Fruit fly (Drosophila melanogaster) whole organism, embryonic: Measurements from ENCODE around the gene CG32278.
A peak's percentile ranks its signal among the peaks of the same experiment; 100 is the strongest.

Experiments
- Abd-B ChIP-seq: fragments of 200-800 bp; sonication (Bioruptor generic); optimal IDR thresholded peaks from 2 replicates; lab custom pipeline; 2018; ENCODE audit warnings: missing biosample characterization, mild to moderate bottlenecking, missing genetic modification characterization, moderate library complexity
- Bdp1 ChIP-seq: fragments of 200-800 bp; sonication (Bioruptor generic); optimal IDR thresholded peaks from 3 replicates; lab custom pipeline; 2016; ENCODE audit warnings: missing biosample characterization, missing genetic modification characterization
- CG10147 ChIP-seq: fragments of 200-800 bp; sonication (Bioruptor generic); optimal IDR thresholded peaks from 2 replicates; lab custom pipeline; 2019; ENCODE audit warnings: missing biosample characterization, mild to moderate bottlenecking, missing genetic modification characterization, moderate library complexity
- CG10267 ChIP-seq: fragments of 200-800 bp; sonication (Bioruptor generic); optimal IDR thresholded peaks from 2 replicates; lab custom pipeline; 2018; ENCODE audit warnings: missing biosample characterization, mild to moderate bottlenecking, missing genetic modification characterization, moderate library complexity
- CG11723 ChIP-seq: fragments of 200-800 bp; sonication (Bioruptor generic); optimal IDR thresholded peaks from 2 replicates; lab custom pipeline; 2017; ENCODE audit warnings: missing biosample characterization, mild to moderate bottlenecking, missing genetic modification characterization
- CG12071 ChIP-seq: fragments of 200-800 bp; sonication (Bioruptor generic); optimal IDR thresholded peaks from 3 replicates; lab custom pipeline; 2018; ENCODE audit warnings: missing biosample characterization, mild to moderate bottlenecking, missing genetic modification characterization
- CG13296 ChIP-seq: fragments of 200-800 bp; sonication (Bioruptor generic); optimal IDR thresholded peaks from 3 replicates; lab custom pipeline; 2018; ENCODE audit warnings: missing biosample characterization, mild to moderate bottlenecking, missing genetic modification characterization
- CG1529 ChIP-seq: fragments of 200-800 bp; sonication (Bioruptor generic); optimal IDR thresholded peaks from 3 replicates; lab custom pipeline; 2018; ENCODE audit warnings: missing biosample characterization, missing genetic modification characterization
- CG15696 ChIP-seq: fragments of 200-800 bp; sonication (Bioruptor generic); optimal IDR thresholded peaks from 2 replicates; lab custom pipeline; 2019; ENCODE audit warnings: missing biosample characterization, mild to moderate bottlenecking, missing genetic modification characterization, moderate library complexity
- CG17912 ChIP-seq: fragments of 200-800 bp; sonication (Bioruptor generic); optimal IDR thresholded peaks from 2 replicates; lab custom pipeline; 2018; ENCODE audit warnings: missing biosample characterization, mild to moderate bottlenecking, missing genetic modification characterization
- CG18619 ChIP-seq: fragments of 200-800 bp; sonication (Bioruptor generic); optimal IDR thresholded peaks from 3 replicates; lab custom pipeline; 2017; ENCODE audit warnings: missing biosample characterization, mild to moderate bottlenecking, missing genetic modification characterization
- CG2889 ChIP-seq: fragments of 200-800 bp; sonication (Bioruptor generic); IDR thresholded peaks from 3 replicates; pipeline ENCODE4 v1.3.6; 2022; ENCODE audit warnings: missing biosample characterization, missing genetic modification characterization
- CG30403 ChIP-seq: fragments of 200-800 bp; sonication (Bioruptor generic); optimal IDR thresholded peaks from 3 replicates; lab custom pipeline; 2016; ENCODE audit warnings: missing biosample characterization, missing genetic modification characterization
- CG4282 ChIP-seq: fragments of 200-800 bp; sonication (Bioruptor generic); optimal IDR thresholded peaks from 2 replicates; lab custom pipeline; 2016; ENCODE audit warnings: missing biosample characterization, missing genetic modification characterization
- CG4424 ChIP-seq: fragments of 200-800 bp; sonication (Bioruptor generic); optimal IDR thresholded peaks from 3 replicates; lab custom pipeline; 2016; ENCODE audit warnings: missing biosample characterization, missing genetic modification characterization
- CG4854 ChIP-seq: fragments of 200-800 bp; sonication (Bioruptor generic); optimal IDR thresholded peaks from 2 replicates; lab custom pipeline; 2016; ENCODE audit warnings: missing biosample characterization, missing genetic modification characterization, inconsistent platforms
- CG5180 ChIP-seq: fragments of 200-800 bp; sonication (Bioruptor generic); optimal IDR thresholded peaks from 3 replicates; lab custom pipeline; 2017; ENCODE audit warnings: missing biosample characterization, missing genetic modification characterization, mild to moderate bottlenecking, moderate library complexity, missing genetic modification reagents
- CG9876 ChIP-seq: fragments of 200-800 bp; sonication (Bioruptor generic); optimal IDR thresholded peaks from 2 replicates; lab custom pipeline; 2016; ENCODE audit warnings: missing biosample characterization, missing genetic modification characterization
- CG9932 ChIP-seq: fragments of 200-800 bp; sonication (Bioruptor generic); IDR thresholded peaks from 2 replicates; pipeline ENCODE4 v1.3.6; 2022; ENCODE audit warnings: missing biosample characterization, missing genetic modification characterization
- Deaf1 ChIP-seq: fragments of 200-800 bp; optimal IDR thresholded peaks from 3 replicates; lab custom pipeline; 2019; ENCODE audit warnings: missing biosample characterization, mild to moderate bottlenecking, missing genetic modification characterization, moderate library complexity
- Dek ChIP-seq: fragments of 200-800 bp; sonication (Bioruptor generic); optimal IDR thresholded peaks from 3 replicates; lab custom pipeline; 2019; ENCODE audit warnings: missing biosample characterization, mild to moderate bottlenecking, missing genetic modification characterization, moderate library complexity
- Dip3 ChIP-seq: fragments of 200-800 bp; sonication (Bioruptor generic); optimal IDR thresholded peaks from 3 replicates; lab custom pipeline; 2016; ENCODE audit warnings: missing biosample characterization, missing genetic modification characterization
- HLH3B ChIP-seq: fragments of 200-800 bp; sonication (Bioruptor generic); IDR thresholded peaks from 2 replicates; pipeline ENCODE4 v1.3.6; 2022; ENCODE audit warnings: missing biosample characterization, missing genetic modification characterization
- Mrtf ChIP-seq: fragments of 200-800 bp; sonication (Bioruptor generic); IDR thresholded peaks from 3 replicates; pipeline ENCODE4 v1.3.6; 2022; ENCODE audit warnings: missing biosample characterization, missing genetic modification characterization
- Myb ChIP-seq: fragments of 200-800 bp; sonication (Bioruptor generic); optimal IDR thresholded peaks from 2 replicates; lab custom pipeline; 2016; ENCODE audit warnings: missing biosample characterization, missing genetic modification characterization
- Ptx1 ChIP-seq: fragments of 200-800 bp; sonication (Bioruptor generic); IDR thresholded peaks from 2 replicates; pipeline ENCODE4 v1.3.6; 2022; ENCODE audit warnings: missing biosample characterization, missing genetic modification characterization
- Scr ChIP-seq: fragments of 200-800 bp; sonication (Bioruptor generic); IDR thresholded peaks from 2 replicates; pipeline ENCODE4 v1.3.6; 2022; ENCODE audit warnings: missing biosample characterization, missing genetic modification characterization; ENCODE audit not compliant: partially characterized antibody
- Side ChIP-seq: fragments of 200-800 bp; sonication (Bioruptor generic); optimal IDR thresholded peaks from 2 replicates; lab custom pipeline; 2016; ENCODE audit warnings: missing biosample characterization, missing genetic modification characterization
- Sox102F ChIP-seq: fragments of 200-800 bp; sonication (Bioruptor generic); optimal IDR thresholded peaks from 2 replicates; lab custom pipeline; 2018; ENCODE audit warnings: missing biosample characterization, mild to moderate bottlenecking, missing genetic modification characterization, moderate library complexity
- YL-1 ChIP-seq: fragments of 200-800 bp; sonication (Bioruptor generic); optimal IDR thresholded peaks from 3 replicates; lab custom pipeline; 2017; ENCODE audit warnings: missing biosample characterization, mild to moderate bottlenecking, missing genetic modification characterization
- bab2 ChIP-seq: fragments of 200-800 bp; sonication (Bioruptor generic); optimal IDR thresholded peaks from 2 replicates; lab custom pipeline; 2016; ENCODE audit warnings: missing biosample characterization, missing genetic modification characterization
- btn ChIP-seq: fragments of 200-800 bp; sonication (Bioruptor generic); optimal IDR thresholded peaks from 2 replicates; lab custom pipeline; 2016; ENCODE audit warnings: missing biosample characterization, missing genetic modification characterization
- cad ChIP-seq: fragments of >200 bp; optimal IDR thresholded peaks from 2 replicates; lab custom pipeline; 2017; ENCODE audit warnings: missing biosample characterization, missing genetic modification characterization
- crol ChIP-seq: fragments of 200-800 bp; sonication (Bioruptor generic); IDR thresholded peaks from 2 replicates; pipeline ENCODE4 v1.3.6; 2022; ENCODE audit warnings: missing biosample characterization, missing genetic modification characterization
- da ChIP-seq: fragments of 200-800 bp; sonication (Bioruptor generic); optimal IDR thresholded peaks from 2 replicates; lab custom pipeline; 2016; ENCODE audit warnings: missing biosample characterization, missing genetic modification characterization
- eyg ChIP-seq: fragments of 200-800 bp; sonication (Bioruptor generic); optimal IDR thresholded peaks from 3 replicates; lab custom pipeline; 2016; ENCODE audit warnings: missing biosample characterization, missing genetic modification characterization
- fru ChIP-seq: fragments of >200 bp; optimal IDR thresholded peaks from 2 replicates; lab custom pipeline; 2017
- gcm2 ChIP-seq: fragments of 200-800 bp; sonication (Bioruptor generic); optimal IDR thresholded peaks from 2 replicates; lab custom pipeline; 2016; ENCODE audit warnings: missing biosample characterization, missing genetic modification characterization
- gem ChIP-seq: fragments of 200-800 bp; sonication (Bioruptor generic); optimal IDR thresholded peaks from 2 replicates; lab custom pipeline; 2019; ENCODE audit warnings: missing biosample characterization, mild to moderate bottlenecking, missing genetic modification characterization, moderate library complexity
- hbn ChIP-seq: fragments of 200-800 bp; sonication (Bioruptor generic); IDR thresholded peaks from 2 replicates; pipeline ENCODE4 v1.3.6; 2022; ENCODE audit warnings: missing biosample characterization, missing genetic modification characterization; ENCODE audit not compliant: partially characterized antibody
- hkb ChIP-seq, 2 experiments: fragments of 200-800 bp in 1 of 2; fragments of >200 bp in 1 of 2; sonication (Bioruptor generic) in 1 of 2; IDR thresholded peaks in 1 of 2; optimal IDR thresholded peaks in 1 of 2; 2 replicates each; pipeline versions ENCODE4 v1.3.6 to Lab custom; 2017 to 2022; ENCODE audit warnings: missing biosample characterization in 1 of 2, missing genetic modification characterization in 1 of 2
- ken ChIP-seq: fragments of 200-800 bp; sonication (Bioruptor generic); IDR thresholded peaks from 3 replicates; pipeline ENCODE4 v1.3.6; 2022; ENCODE audit warnings: missing biosample characterization, missing genetic modification characterization
- oc ChIP-seq: fragments of 200-800 bp; sonication (Bioruptor generic); optimal IDR thresholded peaks from 2 replicates; lab custom pipeline; 2018; ENCODE audit warnings: missing biosample characterization, mild to moderate bottlenecking, missing genetic modification characterization, moderate library complexity
- sc ChIP-seq, 3 experiments: fragments of >200 bp in 2 of 3; fragments of 200-800 bp in 1 of 3; sonication (Bioruptor generic) in 1 of 3; optimal IDR thresholded peaks; 2 replicates in 2 of 3; 3 replicates in 1 of 3; lab custom pipeline; 2017; ENCODE audit warnings: mild to moderate bottlenecking in 1 of 3, missing biosample characterization in 1 of 3, missing genetic modification characterization in 1 of 3, missing genetic modification reagents in 1 of 3
- toy ChIP-seq: fragments of 200-800 bp; sonication (Bioruptor generic); IDR thresholded peaks from 2 replicates; pipeline ENCODE4 v1.3.6; 2022; ENCODE audit warnings: missing biosample characterization, missing genetic modification characterization
- vfl ChIP-seq: fragments of 200-800 bp; sonication (Bioruptor generic); optimal IDR thresholded peaks from 2 replicates; lab custom pipeline; 2016; ENCODE audit warnings: missing biosample characterization, missing genetic modification characterization
- yki ChIP-seq: fragments of >200 bp; optimal IDR thresholded peaks from 3 replicates; lab custom pipeline; 2018
- zfh2 ChIP-seq: fragments of 200-800 bp; sonication (Bioruptor generic); optimal IDR thresholded peaks from 2 replicates; lab custom pipeline; 2016; ENCODE audit warnings: missing biosample characterization, missing genetic modification characterization

The CG32278 gene

DNA sequence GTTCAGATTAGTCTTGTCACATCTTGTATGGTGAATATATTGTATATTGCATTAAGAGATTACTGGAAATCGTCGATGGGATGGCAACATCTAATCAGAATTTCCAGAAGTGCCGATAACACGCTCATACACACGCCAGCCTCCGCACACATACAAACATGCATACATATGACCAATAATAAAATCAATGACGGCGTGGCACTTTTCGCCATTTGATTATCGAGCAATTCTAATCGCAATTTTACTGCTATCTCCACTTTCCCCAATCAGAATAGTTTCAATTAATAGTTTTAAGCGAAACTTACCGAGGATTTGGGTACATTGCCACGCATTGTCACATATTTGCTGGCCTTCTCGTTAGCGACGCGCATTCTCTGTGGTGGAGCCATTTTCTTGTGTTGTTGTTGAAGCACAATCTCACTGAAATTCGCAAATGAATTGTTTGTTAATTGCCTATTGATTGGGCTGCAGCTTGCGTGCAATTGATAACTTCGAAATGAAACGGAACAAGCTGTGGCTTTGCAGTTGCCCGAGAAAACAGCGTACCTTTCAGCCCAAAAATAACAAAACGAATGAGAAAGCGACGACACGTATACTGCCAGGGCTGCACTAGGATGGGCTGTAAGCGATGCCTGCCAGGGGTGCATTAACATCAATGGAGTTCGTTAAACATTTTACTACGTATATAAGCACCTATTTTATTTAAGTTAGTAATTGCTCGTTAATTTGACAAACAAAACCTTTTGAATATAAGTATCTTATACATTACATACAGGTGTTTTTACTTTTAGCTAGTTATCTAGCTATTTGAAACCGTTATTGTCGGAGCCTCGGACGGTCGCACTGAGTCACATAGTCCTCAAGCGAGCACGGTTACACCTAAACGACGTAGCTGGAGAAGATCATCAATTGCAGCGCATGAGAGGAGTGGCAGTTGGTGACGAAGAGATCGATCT lies 29.6 kb downstream of the CG32278 start, which contains the start of the genes CG32276 and gry:
Gene CG32276, minus strand, starts transcription at position 601 of the 956 bp plus-strand sequence.
Gene gry, plus strand, starts transcription at position 644 of the 956 bp plus-strand sequence.
- no peak for TF ChIP-seq fru
- TF ChIP-seq CG9876 (GFP tag; lab: Kevin White, UChicago) = peak; percentile 55
- peak; percentile 65 for TF ChIP-seq Bdp1 (GFP tag; lab: Kevin White, UChicago)
- peak; percentile 39 for TF ChIP-seq gcm2 (GFP tag; lab: Kevin White, UChicago)
- TF ChIP-seq Scr = peak; percentile 53
- TF ChIP-seq HLH3B (GFP tag; lab: Robert Waterston, UW) = peak; percentile 54
- TF ChIP-seq Dek (tag; lab: Kevin White, UChicago) = peak; percentile 73
- TF ChIP-seq CG4854 = no peak
- peak; percentile 40; the same call in 1 of the 2 replicates for TF ChIP-seq toy (GFP tag; lab: Robert Waterston, UW)
- TF ChIP-seq Abd-B (GFP tag; lab: Kevin White, UChicago) = peak; percentile 43
- TF ChIP-seq bab2 (GFP tag; lab: Kevin White, UChicago) = peak; percentile 82
- TF ChIP-seq CG4424 (GFP tag; lab: Kevin White, UChicago) = peak; percentile 85
- TF ChIP-seq Myb (GFP tag; lab: Kevin White, UChicago) = peak; percentile 77
- peak; percentile 67 for TF ChIP-seq CG4282
- TF ChIP-seq Dip3 (GFP tag; lab: Kevin White, UChicago) = peak; percentile 71
- TF ChIP-seq crol = no peak
- TF ChIP-seq CG12071 (GFP tag; lab: Kevin White, UChicago) = no peak
- peak; percentile 54 for TF ChIP-seq eyg (GFP tag; lab: Kevin White, UChicago)
- peak; percentile 58 for TF ChIP-seq btn (GFP tag; lab: Kevin White, UChicago)
- peak; percentile 60 for TF ChIP-seq CG18619 (GFP tag; lab: Kevin White, UChicago)
- TF ChIP-seq CG1529 (GFP tag; lab: Kevin White, UChicago) = no peak
- peak; percentile 93 for TF ChIP-seq YL-1 (GFP tag; lab: Kevin White, UChicago)
- peak; percentile 82 for TF ChIP-seq CG10267 (tag; lab: Kevin White, UChicago)
- TF ChIP-seq Deaf1 (tag; lab: Kevin White, UChicago) = no peak
- TF ChIP-seq Sox102F (GFP tag; lab: Kevin White, UChicago) = no peak
- TF ChIP-seq CG2889 (GFP tag; lab: Robert Waterston, UW) = 0 out of 3 replicates have a peak, but pooled peaks have one; percentile 46
- peak; percentile 43 for TF ChIP-seq da (GFP tag; lab: Kevin White, UChicago)
- peak; percentile 88 for TF ChIP-seq CG9932
- TF ChIP-seq CG11723 (GFP tag; lab: Kevin White, UChicago) = peak; percentile 60
- no peak for TF ChIP-seq Mrtf (GFP tag; lab: Robert Waterston, UW)
- peak; percentile 77 for TF ChIP-seq Ptx1 (GFP tag; lab: Robert Waterston, UW)
- peak; percentile 65 for TF ChIP-seq CG13296 (GFP tag; lab: Kevin White, UChicago)
- no peak for TF ChIP-seq cad (GFP tag; lab: Kevin White, UChicago)
- no peak for TF ChIP-seq sc (optimal IDR thresholded peaks at IDR 0.05; lab: Kevin White, UChicago)
- TF ChIP-seq sc (GFP tag; optimal IDR thresholded peaks at IDR 0.05; lab: Kevin White, UChicago) = no peak
- TF ChIP-seq CG17912 = peak; percentile 7
- TF ChIP-seq CG15696 (tag; lab: Kevin White, UChicago) = peak; percentile 75
- TF ChIP-seq CG10147 (GFP tag; lab: Kevin White, UChicago) = no peak
- peak; percentile 54; the same call in 1 of the 3 replicates for TF ChIP-seq ken (GFP tag; lab: Robert Waterston, UW)
- TF ChIP-seq hkb (optimal IDR thresholded peaks at IDR 0.05; lab: Kevin White, UChicago) = peak; percentile 33
- TF ChIP-seq hkb (GFP tag; IDR thresholded peaks at IDR 0.05; lab: Robert Waterston, UW) = peak; percentile 65
- no peak for TF ChIP-seq yki (lab: Kevin White, UChicago)
- no peak for TF ChIP-seq CG5180 (GFP tag; lab: Kevin White, UChicago)
- TF ChIP-seq gem = no peak
- peak; percentile 85 for TF ChIP-seq zfh2 (GFP tag; lab: Kevin White, UChicago)
- peak; percentile 86 for TF ChIP-seq Side
- no peak for TF ChIP-seq oc (tag; lab: Kevin White, UChicago)
- TF ChIP-seq CG30403 (GFP tag; lab: Kevin White, UChicago) = peak; percentile 84
- TF ChIP-seq vfl (GFP tag; lab: Kevin White, UChicago) = peak; percentile 77
- TF ChIP-seq hbn = peak; percentile 26; the same call in 1 of the 2 replicates
